Fruit fly (Drosophila melanogaster) whole organism, embryonic: Measurements from ENCODE around the gene Mekk1.

Source experiments
- Ada2b ChIP-seq: fragments of 200-800 bp; sonication (Bioruptor generic); IDR thresholded peaks from 2 replicates; pipeline ENCODE4 v1.3.6; 2022; ENCODE audit warnings: missing biosample characterization, missing genetic modification characterization
- Atf6 ChIP-seq: fragments of 200-800 bp; sonication (Bioruptor generic); IDR thresholded peaks from 2 replicates; pipeline ENCODE4 v1.3.6; 2022; ENCODE audit warnings: missing biosample characterization, missing genetic modification characterization
- Bdp1 ChIP-seq: fragments of 200-800 bp; sonication (Bioruptor generic); optimal IDR thresholded peaks from 3 replicates; lab custom pipeline; 2016; ENCODE audit warnings: missing biosample characterization, missing genetic modification characterization
- CG10147 ChIP-seq: fragments of 200-800 bp; sonication (Bioruptor generic); optimal IDR thresholded peaks from 2 replicates; lab custom pipeline; 2019; ENCODE audit warnings: missing biosample characterization, mild to moderate bottlenecking, missing genetic modification characterization, moderate library complexity
- CG1024 ChIP-seq: fragments of 200-800 bp; sonication (Bioruptor generic); IDR thresholded peaks from 2 replicates; pipeline ENCODE4 v1.3.6; 2022; ENCODE audit warnings: missing biosample characterization, missing genetic modification characterization
- CG11456 ChIP-seq: fragments of 200-800 bp; sonication (Bioruptor generic); IDR thresholded peaks from 3 replicates; pipeline ENCODE4 v1.3.6; 2022; ENCODE audit warnings: missing biosample characterization, missing genetic modification characterization
- CG11504 ChIP-seq: fragments of 200-800 bp; sonication (Bioruptor generic); optimal IDR thresholded peaks from 3 replicates; lab custom pipeline; 2019; ENCODE audit warnings: missing biosample characterization, mild to moderate bottlenecking, missing genetic modification characterization, moderate library complexity
- CG11696 ChIP-seq: fragments of 200-800 bp; sonication (Bioruptor generic); IDR thresholded peaks from 2 replicates; pipeline ENCODE4 v1.3.6; 2022; ENCODE audit warnings: missing biosample characterization, missing genetic modification characterization
- CG12299 ChIP-seq: fragments of 200-800 bp; sonication (Bioruptor generic); optimal IDR thresholded peaks from 2 replicates; lab custom pipeline; 2018; ENCODE audit warnings: missing biosample characterization, mild to moderate bottlenecking, missing genetic modification characterization
- CG13775 ChIP-seq: fragments of 200-800 bp; sonication (Bioruptor generic); optimal IDR thresholded peaks from 3 replicates; lab custom pipeline; 2017; ENCODE audit warnings: missing biosample characterization, mild to moderate bottlenecking, missing genetic modification characterization
- CG17568 ChIP-seq: fragments of 200-800 bp; sonication (Bioruptor generic); optimal IDR thresholded peaks from 2 replicates; lab custom pipeline; 2018; ENCODE audit warnings: missing biosample characterization, mild to moderate bottlenecking, missing genetic modification characterization, moderate library complexity
- CG2116 ChIP-seq: fragments of 200-800 bp; sonication (Bioruptor generic); optimal IDR thresholded peaks from 3 replicates; lab custom pipeline; 2018; ENCODE audit warnings: missing biosample characterization, mild to moderate bottlenecking, missing genetic modification characterization
- CG32767 ChIP-seq: fragments of 200-800 bp; sonication (Bioruptor generic); IDR thresholded peaks from 2 replicates; pipeline ENCODE4 v1.3.6; 2022; ENCODE audit warnings: missing biosample characterization, missing genetic modification characterization
- CG43689 ChIP-seq: fragments of 200-800 bp; sonication (Bioruptor generic); IDR thresholded peaks from 2 replicates; pipeline ENCODE4 v1.3.6; 2022; ENCODE audit warnings: missing biosample characterization, missing genetic modification characterization
- CG6813 ChIP-seq: fragments of 200-800 bp; sonication (Bioruptor generic); optimal IDR thresholded peaks from 2 replicates; lab custom pipeline; 2017; ENCODE audit warnings: missing biosample characterization, missing genetic modification characterization, mild to moderate bottlenecking, moderate library complexity, missing genetic modification reagents
- CG6854 ChIP-seq: fragments of 200-800 bp; sonication (Bioruptor generic); optimal IDR thresholded peaks from 3 replicates; lab custom pipeline; 2017; ENCODE audit warnings: missing biosample characterization, mild to moderate bottlenecking, missing genetic modification characterization
- CG8281 ChIP-seq: fragments of 200-800 bp; sonication (Bioruptor generic); optimal IDR thresholded peaks from 2 replicates; lab custom pipeline; 2018; ENCODE audit warnings: missing biosample characterization, mild to moderate bottlenecking, missing genetic modification characterization, moderate library complexity
- CG9727 ChIP-seq: fragments of 200-800 bp; sonication (Bioruptor generic); optimal IDR thresholded peaks from 3 replicates; lab custom pipeline; 2017; ENCODE audit warnings: missing biosample characterization, mild to moderate bottlenecking, missing genetic modification characterization
- Eip74EF ChIP-seq, 2 experiments: fragments of 200-800 bp in 1 of 2; fragments of >200 bp in 1 of 2; sonication (Bioruptor generic) in 1 of 2; optimal IDR thresholded peaks; 2 replicates each; lab custom pipeline; 2017 to 2019; ENCODE audit warnings: missing biosample characterization in 2 of 2, missing genetic modification characterization in 2 of 2, mild to moderate bottlenecking in 1 of 2, moderate library complexity in 1 of 2
- Ets97D ChIP-seq: fragments of 200-800 bp; sonication (Bioruptor generic); optimal IDR thresholded peaks from 3 replicates; lab custom pipeline; 2016; ENCODE audit warnings: missing biosample characterization, missing genetic modification characterization
- Fer2 ChIP-seq: fragments of 200-800 bp; sonication (Bioruptor generic); optimal IDR thresholded peaks from 2 replicates; lab custom pipeline; 2018; ENCODE audit warnings: missing biosample characterization, mild to moderate bottlenecking, missing genetic modification characterization, moderate library complexity
- GATAe ChIP-seq: fragments of 200-800 bp; sonication (Bioruptor generic); conservative IDR thresholded peaks from 2 replicates; pipeline ENCODE4 v1.3.6; 2022; ENCODE audit warnings: missing biosample characterization, missing genetic modification characterization
- MTF-1 ChIP-seq: fragments of 200-800 bp; sonication (Bioruptor generic); optimal IDR thresholded peaks from 2 replicates; lab custom pipeline; 2018; ENCODE audit warnings: missing biosample characterization, mild to moderate bottlenecking, missing genetic modification characterization, borderline replicate concordance
- NC2α ChIP-seq: fragments of 200-800 bp; sonication (Bioruptor generic); optimal IDR thresholded peaks from 2 replicates; lab custom pipeline; 2016; ENCODE audit warnings: missing biosample characterization, missing genetic modification characterization
- Nf-YB ChIP-seq: fragments of 200-800 bp; sonication (Bioruptor generic); optimal IDR thresholded peaks from 3 replicates; lab custom pipeline; 2019; ENCODE audit warnings: missing biosample characterization, mild to moderate bottlenecking, missing genetic modification characterization, moderate library complexity
- Side ChIP-seq: fragments of 200-800 bp; sonication (Bioruptor generic); optimal IDR thresholded peaks from 2 replicates; lab custom pipeline; 2016; ENCODE audit warnings: missing biosample characterization, missing genetic modification characterization
- Sin3A ChIP-seq: fragments of >200 bp; optimal IDR thresholded peaks from 2 replicates; lab custom pipeline; 2018
- Tbp ChIP-seq: fragments of >200 bp; optimal IDR thresholded peaks from 2 replicates; lab custom pipeline; 2018; ENCODE audit warnings: missing biosample characterization, missing genetic modification characterization
- danr ChIP-seq: fragments of 200-800 bp; sonication (Bioruptor generic); IDR thresholded peaks from 2 replicates; pipeline ENCODE4 v1.3.6; 2022; ENCODE audit warnings: missing biosample characterization, missing genetic modification characterization
- dm ChIP-seq: fragments of 200-800 bp; sonication (Bioruptor generic); optimal IDR thresholded peaks from 3 replicates; lab custom pipeline; 2016; ENCODE audit warnings: missing biosample characterization, missing genetic modification characterization
- dmrt99B ChIP-seq: fragments of 200-800 bp; sonication (Bioruptor generic); optimal IDR thresholded peaks from 2 replicates; lab custom pipeline; 2018; ENCODE audit warnings: missing biosample characterization, mild to moderate bottlenecking, missing genetic modification characterization, moderate library complexity
- ems ChIP-seq: fragments of 200-800 bp; sonication (Bioruptor generic); optimal IDR thresholded peaks from 3 replicates; lab custom pipeline; 2016; ENCODE audit warnings: missing biosample characterization, missing genetic modification characterization
- esg ChIP-seq: fragments of 200-800 bp; sonication (Bioruptor generic); conservative IDR thresholded peaks from 2 replicates; pipeline ENCODE4 v1.3.6; 2022; ENCODE audit warnings: missing biosample characterization, missing genetic modification characterization
- ewg ChIP-seq: fragments of 200-800 bp; sonication (Bioruptor generic); optimal IDR thresholded peaks from 3 replicates; lab custom pipeline; 2017; ENCODE audit warnings: mild to moderate bottlenecking, missing biosample characterization, missing genetic modification reagents, missing genetic modification characterization
- eyg ChIP-seq: fragments of 200-800 bp; sonication (Bioruptor generic); optimal IDR thresholded peaks from 3 replicates; lab custom pipeline; 2016; ENCODE audit warnings: missing biosample characterization, missing genetic modification characterization
- hbn ChIP-seq: fragments of 200-800 bp; sonication (Bioruptor generic); IDR thresholded peaks from 2 replicates; pipeline ENCODE4 v1.3.6; 2022; ENCODE audit warnings: missing biosample characterization, missing genetic modification characterization; ENCODE audit not compliant: partially characterized antibody
- nerfin-2 ChIP-seq: fragments of 200-800 bp; sonication (Bioruptor generic); IDR thresholded peaks from 2 replicates; pipeline ENCODE4 v1.3.6; 2022; ENCODE audit warnings: missing biosample characterization, missing genetic modification characterization; ENCODE audit not compliant: partially characterized antibody
- pum ChIP-seq: fragments of 200-800 bp; sonication (Bioruptor generic); optimal IDR thresholded peaks from 2 replicates; lab custom pipeline; 2016; ENCODE audit warnings: missing biosample characterization, missing genetic modification characterization
- slbo ChIP-seq: fragments of 200-800 bp; sonication (Bioruptor generic); IDR thresholded peaks from 2 replicates; pipeline ENCODE4 v1.3.6; 2022; ENCODE audit warnings: missing biosample characterization, missing genetic modification characterization
- stwl ChIP-seq: fragments of 200-800 bp; sonication (Bioruptor generic); optimal IDR thresholded peaks from 3 replicates; lab custom pipeline; 2018; ENCODE audit warnings: missing biosample characterization, mild to moderate bottlenecking, missing genetic modification characterization, moderate library complexity
- tup ChIP-seq: fragments of 200-800 bp; sonication (Bioruptor generic); optimal IDR thresholded peaks from 2 replicates; lab custom pipeline; 2016; ENCODE audit warnings: missing biosample characterization, mild to moderate bottlenecking, missing genetic modification characterization, moderate library complexity
- vfl ChIP-seq: fragments of 200-800 bp; sonication (Bioruptor generic); optimal IDR thresholded peaks from 2 replicates; lab custom pipeline; 2016; ENCODE audit warnings: missing biosample characterization, missing genetic modification characterization
- vnd ChIP-seq: fragments of 200-800 bp; sonication (Bioruptor generic); IDR thresholded peaks from 3 replicates; pipeline ENCODE4 v1.3.6; 2022; ENCODE audit warnings: missing biosample characterization, missing genetic modification characterization; ENCODE audit not compliant: partially characterized antibody
- zen2 ChIP-seq: fragments of 200-800 bp; sonication (Bioruptor generic); IDR thresholded peaks from 3 replicates; pipeline ENCODE4 v1.3.6; 2022; ENCODE audit warnings: missing biosample characterization, missing genetic modification characterization; ENCODE audit not compliant: partially characterized antibody
- zfh2 ChIP-seq: fragments of 200-800 bp; sonication (Bioruptor generic); optimal IDR thresholded peaks from 2 replicates; lab custom pipeline; 2016; ENCODE audit warnings: missing biosample characterization, missing genetic modification characterization

Mekk1 gene

DNA sequence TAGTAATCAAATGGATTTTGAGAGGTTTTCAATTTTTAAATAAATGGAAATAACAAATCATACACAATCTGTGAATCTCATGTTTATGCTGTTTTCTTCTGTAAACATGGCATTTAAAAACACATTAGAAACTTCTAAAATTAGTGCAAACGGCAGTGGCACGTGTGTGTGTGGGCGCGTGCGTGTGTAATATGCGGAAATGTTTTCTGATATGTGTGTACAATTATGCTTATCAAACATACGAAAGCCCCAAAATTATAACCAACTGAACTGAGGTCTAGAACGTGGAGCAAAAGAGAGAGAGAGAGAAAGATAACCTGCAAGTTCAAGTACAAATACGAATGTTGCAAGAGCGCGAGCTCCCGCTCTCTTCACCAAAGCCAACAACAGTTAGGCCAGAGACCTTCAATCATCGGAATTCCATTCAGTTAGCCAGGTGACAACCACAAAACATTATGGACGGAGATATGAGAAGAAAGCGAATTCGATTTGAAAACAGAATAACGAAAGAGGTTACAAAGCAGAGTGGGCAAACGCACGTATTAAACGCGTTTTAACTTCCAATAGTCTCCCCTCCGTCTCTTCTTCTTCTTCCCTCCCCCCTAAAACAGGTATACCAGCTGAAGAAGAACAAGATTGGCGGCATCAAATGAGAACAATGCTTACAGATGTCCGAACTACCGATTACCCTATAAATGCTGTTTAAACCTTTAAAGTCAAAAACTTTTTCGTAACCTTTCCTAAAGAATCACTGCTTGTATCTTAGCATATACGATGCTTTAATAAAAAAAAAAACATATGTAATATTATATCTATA, 2.2 kb downstream of the Mekk1 start (continued):
- TF ChIP-seq zen2 (no peak), CG11504 (tag; lab: Kevin White, UChicago) (peak; percentile 97), ewg (peak; percentile 88), CG6854 (GFP tag; lab: Kevin White, UChicago) (peak; percentile 95), Sin3A (no peak), CG13775 (GFP tag; lab: Kevin White, UChicago) (peak; percentile 95), tup (GFP tag; lab: Kevin White, UChicago) (peak; percentile 80)
- TF ChIP-seq, all 482 proteins: peak for 427

DNA sequence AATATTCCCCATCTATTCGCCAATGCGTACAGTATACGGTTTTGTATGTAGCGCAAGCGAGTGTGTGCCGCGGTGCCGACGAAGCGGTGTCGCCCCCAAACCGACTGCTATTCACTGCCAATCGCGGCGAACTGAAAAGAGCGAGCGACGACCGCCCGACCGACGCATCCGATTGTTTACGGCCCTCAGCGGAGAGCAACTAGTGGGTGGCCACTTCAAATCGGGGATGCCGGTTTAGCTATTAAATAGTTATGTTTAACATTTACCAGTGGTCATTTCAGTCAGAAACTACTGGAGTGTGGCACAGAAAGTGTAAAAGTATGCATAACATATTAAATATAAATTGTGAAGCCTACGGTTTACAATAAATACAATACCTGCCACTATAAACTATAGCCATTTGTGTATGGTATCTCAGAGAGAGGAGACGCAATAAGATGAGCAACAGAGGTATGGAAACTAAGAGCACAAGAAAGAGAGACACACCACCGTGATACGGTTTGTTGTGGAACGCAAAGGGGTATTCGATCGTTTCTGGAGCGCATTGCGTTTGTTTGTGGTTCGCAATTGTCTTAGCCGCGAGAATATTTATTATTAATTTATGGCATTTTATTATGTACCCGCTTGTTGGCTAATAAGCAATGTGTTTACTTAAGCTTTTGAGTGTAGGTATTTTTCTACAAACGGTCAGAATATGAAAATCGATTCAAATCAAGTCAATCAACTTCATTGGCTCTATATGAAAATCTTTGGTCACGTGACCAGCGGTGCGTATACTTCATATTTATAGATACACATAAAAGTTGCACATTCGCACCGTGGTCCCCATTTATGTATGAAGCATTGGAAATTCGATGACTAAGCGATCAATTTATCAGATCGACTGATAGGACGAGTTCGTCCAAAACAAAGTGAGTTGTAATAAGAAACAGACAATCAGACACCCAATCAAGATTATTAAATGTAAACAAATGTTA, 3.1 kb downstream of the Mekk1 start:
- TF ChIP-seq CG6813 (no peak), Side (GFP tag; lab: Kevin White, UChicago) (no peak), CG32767 (GFP tag; lab: Robert Waterston, UW) (0 out of 2 replicates have a peak, but pooled peaks have one; percentile 18), Bdp1 (no peak), CG8281 (tag; lab: Kevin White, UChicago) (peak; percentile 9), Ets97D (GFP tag; lab: Kevin White, UChicago) (no peak), ems (no peak), CG17568 (GFP tag; lab: Kevin White, UChicago) (no peak), CG43689 (GFP tag; lab: Robert Waterston, UW) (no peak), Nf-YB (GFP tag; lab: Kevin White, UChicago) (peak; percentile 52), NC2α (GFP tag; lab: Kevin White, UChicago) (no peak), vnd (no peak), CG1024 (no peak), CG11456 (GFP tag; lab: Robert Waterston, UW) (peak; percentile 41; the same call in 1 of the 3 replicates), CG10147 (GFP tag; lab: Kevin White, UChicago) (peak; percentile 33), CG12299 (tag; lab: Kevin White, UChicago) (no peak), Ada2b (GFP tag; lab: Robert Waterston, UW) (no peak), Tbp (no peak), GATAe (GFP tag; lab: Robert Waterston, UW) (no peak), zfh2 (no peak), hbn (GFP tag; lab: Robert Waterston, UW) (peak; percentile 33; the same call in 1 of the 2 replicates), Atf6 (GFP tag; lab: Robert Waterston, UW) (no peak), esg (GFP tag; lab: Robert Waterston, UW) (no peak), danr (GFP tag; lab: Robert Waterston, UW) (no peak), stwl (no peak), pum (GFP tag; lab: Kevin White, UChicago) (no peak), slbo (GFP tag; lab: Robert Waterston, UW) (0 out of 2 replicates have a peak, but pooled peaks have one; percentile 15), zen2 (no peak; the same call in 2 of the 3 replicates), MTF-1 (no peak), vfl (GFP tag; lab: Kevin White, UChicago) (peak; percentile 9), CG9727 (peak; percentile 23), dm (GFP tag; lab: Kevin White, UChicago) (no peak), nerfin-2 (GFP tag; lab: Robert Waterston, UW) (no peak), dmrt99B (tag; lab: Kevin White, UChicago) (no peak), CG2116 (GFP tag; lab: Kevin White, UChicago) (no peak), eyg (GFP tag; lab: Kevin White, UChicago) (no peak), Fer2 (tag; lab: Kevin White, UChicago) (no peak), CG11696 (GFP tag; lab: Robert Waterston, UW) (no peak), Eip74EF (GFP tag; optimal IDR thresholded peaks at IDR 0.05; lab: Kevin White, UChicago) (no peak)
